Worm (Caenorhabditis elegans): ENCODE data around the gene nlp-71.

Gene nlp-71

ce11 chrIV:6413482-6413881 lies at the start of gene nlp-71:
nlp-71 (minus strand) TSS chrIV:6413582.
- TF ChIP-seq ztf-11 (tag; optimal IDR thresholded peaks at IDR 0.05) (no peak), sptf-1 (tag; optimal IDR thresholded peaks at IDR 0.05) (no peak), C34B4.2 (tag; optimal IDR thresholded peaks at IDR 0.05) (no peak), pax-3 (tag; optimal IDR thresholded peaks at IDR 0.05) (no peak), hlh-17 (GFP tag; optimal IDR thresholded peaks at IDR 0.05; ENCODE audit: borderline replicate concordance) (no peak), nhr-71 (tag; optimal IDR thresholded peaks at IDR 0.05) (no peak), vab-15 (tag; optimal IDR thresholded peaks at IDR 0.05) (no peak), nhr-11 (tag; optimal IDR thresholded peaks at IDR 0.05) (no peak), nhr-85 (tag) (no peak), nhr-237 (tag; optimal IDR thresholded peaks at IDR 0.05) (no peak), nhr-28 (tag; optimal IDR thresholded peaks at IDR 0.05) (no peak), mab-9 (GFP tag; IDR thresholded peaks at IDR 0.05) (no peak), alr-1 (tag; optimal IDR thresholded peaks at IDR 0.05; ENCODE audit: borderline replicate concordance) (no peak)

DNA sequence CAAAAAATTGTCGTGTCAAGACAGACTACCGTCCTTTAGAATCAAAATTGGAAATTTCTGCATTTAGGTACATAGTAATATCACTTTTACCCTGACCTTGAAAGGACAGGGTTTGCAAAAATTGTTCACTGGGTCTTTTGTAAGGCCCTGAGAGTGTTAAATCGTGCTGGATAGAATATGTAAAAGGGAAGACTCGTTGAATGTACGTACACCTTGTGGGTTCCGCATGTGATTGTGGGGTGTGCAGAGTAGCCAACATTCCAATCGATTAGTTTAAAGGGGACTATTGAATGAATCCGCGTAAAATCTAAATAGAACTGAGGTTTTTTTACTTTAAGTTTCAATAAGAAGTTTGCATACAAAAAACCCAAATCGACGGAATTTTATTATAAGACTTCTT lies 47.2 kb upstream of the nlp-71 start:
- TF ChIP-seq Y116A8C.19 (tag; optimal IDR thresholded peaks at IDR 0.05; ENCODE audit: borderline replicate concordance) (no peak), nhr-20 (tag; optimal IDR thresholded peaks at IDR 0.05) (no peak), fkh-4 (tag; optimal IDR thresholded peaks at IDR 0.05; ENCODE audit: borderline replicate concordance) (no peak), lir-3 (tag; optimal IDR thresholded peaks at IDR 0.05; ENCODE audit: poor library complexity) (no peak), ces-1 (GFP tag; optimal IDR thresholded peaks at IDR 0.05) (no peak), aha-1 (tag; optimal IDR thresholded peaks at IDR 0.05) (no peak), jun-1 (tag; optimal IDR thresholded peaks at IDR 0.05) (no peak), ztf-4 (tag; optimal IDR thresholded peaks at IDR 0.05) (no peak), ceh-8 (GFP tag; optimal IDR thresholded peaks at IDR 0.05) (no peak), egl-27 (tag; optimal IDR thresholded peaks at IDR 0.05) (no peak), blmp-1 (tag; optimal IDR thresholded peaks at IDR 0.05) (no peak), hlh-17 (GFP tag; optimal IDR thresholded peaks at IDR 0.05; ENCODE audit: borderline replicate concordance) (no peak), irx-1 (tag; optimal IDR thresholded peaks at IDR 0.05) (no peak), ama-1 (optimal IDR thresholded peaks at IDR 0.05) (no peak), nhr-28 (tag; optimal IDR thresholded peaks at IDR 0.05) (no peak)

DNA sequence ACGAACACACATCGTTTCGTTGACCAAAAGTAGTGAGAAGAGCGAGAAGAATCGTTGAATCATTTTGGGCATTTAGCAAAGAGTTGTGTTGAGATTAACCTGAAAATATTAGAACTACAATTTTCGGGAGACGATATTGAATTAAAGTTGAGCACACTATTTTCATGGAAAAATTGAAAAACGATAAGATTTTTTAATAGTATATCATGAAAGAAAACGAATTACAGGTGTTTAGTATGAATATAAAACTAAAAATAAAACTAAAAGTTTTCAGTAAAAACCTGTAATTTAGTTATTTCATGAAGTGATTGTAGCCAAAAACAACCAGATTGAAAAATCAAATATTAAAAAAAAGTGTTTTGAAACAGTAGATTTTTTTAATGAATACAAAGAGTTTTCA lies 44.1 kb upstream of the nlp-71 start, which contains the start of gene lgc-10:
TSS of gene lgc-10 (minus strand) at position 101 of the 400 bp plus-strand sequence.
- TF ChIP-seq lin-39 (tag; optimal IDR thresholded peaks at IDR 0.05) = no peak
- no peak for TF ChIP-seq efl-1 (optimal IDR thresholded peaks at IDR 0.05)
- no peak for TF ChIP-seq efl-1 (GFP tag; optimal IDR thresholded peaks at IDR 0.05 in 1 of 2)
- TF ChIP-seq rnt-1 (tag; optimal IDR thresholded peaks at IDR 0.05) = no peak
- no peak for TF ChIP-seq C04F5.9 (tag; optimal IDR thresholded peaks at IDR 0.05)
- no peak for TF ChIP-seq ztf-4 (tag; optimal IDR thresholded peaks at IDR 0.05)
- TF ChIP-seq ceh-63 (GFP tag; optimal IDR thresholded peaks at IDR 0.05) = no peak
- TF ChIP-seq unc-130 (tag; optimal IDR thresholded peaks at IDR 0.05) = no peak
- TF ChIP-seq ces-1 (GFP tag; optimal IDR thresholded peaks at IDR 0.05) = no peak
- no peak for TF ChIP-seq hlh-4 (tag; optimal IDR thresholded peaks at IDR 0.05)
- TF ChIP-seq snu-23 (GFP tag; optimal IDR thresholded peaks at IDR 0.05) = no peak

DNA sequence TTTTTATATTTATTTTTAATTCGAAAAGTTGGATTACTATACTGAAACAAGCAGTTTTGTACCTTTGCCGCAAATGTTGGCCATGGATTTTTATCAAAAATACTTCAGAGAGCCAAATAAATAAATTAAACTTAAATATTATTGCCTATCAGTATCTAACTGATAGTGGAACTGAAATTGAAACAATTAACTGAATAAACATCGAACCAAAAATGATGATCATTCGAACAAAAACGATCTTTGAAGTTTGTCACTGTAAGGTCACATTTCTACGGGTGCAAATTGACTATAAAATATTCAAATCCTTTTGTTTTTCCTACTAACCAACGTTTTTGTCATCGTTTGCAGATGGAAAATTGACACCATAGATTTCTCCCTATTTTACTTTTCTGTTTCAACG lies 29.6 kb upstream of the nlp-71 start:
- TF ChIP-seq pqm-1 (tag; optimal IDR thresholded peaks at IDR 0.05) = no peak
- TF ChIP-seq elt-2 (tag; optimal IDR thresholded peaks at IDR 0.05) = peak; percentile 3
- no peak for TF ChIP-seq mef-2 (tag; optimal IDR thresholded peaks at IDR 0.05)
- no peak for TF ChIP-seq efl-1 (optimal IDR thresholded peaks at IDR 0.05)
- TF ChIP-seq efl-1 (GFP tag; optimal IDR thresholded peaks at IDR 0.05 in 1 of 2) = peak in 1 of 2 experiments; percentile 11
- TF ChIP-seq hlh-17 (GFP tag; optimal IDR thresholded peaks at IDR 0.05; ENCODE audit: borderline replicate concordance) = no peak

Measured in whole organism, L1 larva.